Fruit fly (Drosophila melanogaster) whole organism, prepupa: Measurements from ENCODE around the gene CG6276.

ENCODE experiments used
- CG11902 ChIP-seq: fragments of 200-800 bp; sonication (Bioruptor generic); optimal IDR thresholded peaks from 3 replicates; lab custom pipeline; 2016; ENCODE audit warnings: missing biosample characterization, missing genetic modification characterization
- CG1621 ChIP-seq: fragments of 200-800 bp; sonication (Bioruptor generic); optimal IDR thresholded peaks from 3 replicates; lab custom pipeline; 2018; ENCODE audit warnings: missing biosample characterization, mild to moderate bottlenecking, missing genetic modification characterization
- CG3032 ChIP-seq: fragments of 200-800 bp; optimal IDR thresholded peaks from 2 replicates; lab custom pipeline; 2019; ENCODE audit warnings: missing biosample characterization, mild to moderate bottlenecking, missing genetic modification characterization, moderate library complexity
- CG31627 ChIP-seq: fragments of 200-800 bp; sonication (Bioruptor generic); optimal IDR thresholded peaks from 3 replicates; lab custom pipeline; 2016; ENCODE audit warnings: missing biosample characterization, missing genetic modification characterization
- CG34406 ChIP-seq: fragments of 200-800 bp; sonication (Bioruptor generic); optimal IDR thresholded peaks from 3 replicates; lab custom pipeline; 2016; ENCODE audit warnings: missing biosample characterization, missing genetic modification characterization
- CG6163 ChIP-seq: fragments of 200-800 bp; sonication (Bioruptor generic); IDR thresholded peaks from 3 replicates; pipeline ENCODE4 v1.3.6; 2022; ENCODE audit warnings: missing biosample characterization, missing genetic modification characterization
- CG6854 ChIP-seq: fragments of 200-800 bp; sonication (Bioruptor generic); optimal IDR thresholded peaks from 2 replicates; lab custom pipeline; 2017; ENCODE audit warnings: missing biosample characterization, mild to moderate bottlenecking, missing genetic modification characterization
- CG7368 ChIP-seq: fragments of 200-800 bp; sonication (Bioruptor generic); optimal IDR thresholded peaks from 3 replicates; lab custom pipeline; 2016; ENCODE audit warnings: missing biosample characterization, missing genetic modification characterization
- CG8632 ChIP-seq: fragments of 200-800 bp; sonication (Bioruptor generic); optimal IDR thresholded peaks from 3 replicates; lab custom pipeline; 2016; ENCODE audit warnings: missing biosample characterization, missing genetic modification characterization
- Eip78C ChIP-seq: fragments of 200-800 bp; sonication (Bioruptor generic); peaks from one replicate; lab custom pipeline; 2016; ENCODE audit warnings: missing biosample characterization, missing genetic modification characterization
- Eip93F ChIP-seq: fragments of 200-800 bp; sonication (Bioruptor generic); optimal IDR thresholded peaks from 2 replicates; lab custom pipeline; 2016; ENCODE audit warnings: missing biosample characterization, mild to moderate bottlenecking, missing genetic modification characterization
- Ets21C ChIP-seq: fragments of 200-800 bp; sonication (Bioruptor generic); optimal IDR thresholded peaks from 3 replicates; lab custom pipeline; 2016; ENCODE audit warnings: missing biosample characterization, missing genetic modification characterization
- Ets96B ChIP-seq: fragments of 200-800 bp; optimal IDR thresholded peaks from 2 replicates; lab custom pipeline; 2019; ENCODE audit warnings: missing biosample characterization, mild to moderate bottlenecking, missing genetic modification characterization, moderate library complexity
- Gug ChIP-seq: fragments of 200-800 bp; sonication (Bioruptor generic); IDR thresholded peaks from 2 replicates; pipeline ENCODE4 v1.3.6; 2022; ENCODE audit warnings: missing biosample characterization, missing genetic modification characterization
- Hr38 ChIP-seq: sonication (Bioruptor generic); optimal IDR thresholded peaks from 2 replicates; lab custom pipeline; 2016; ENCODE audit warnings: missing biosample characterization, missing genetic modification characterization
- OdsH ChIP-seq: fragments of 200-800 bp; sonication (Bioruptor generic); optimal IDR thresholded peaks from 3 replicates; lab custom pipeline; 2016; ENCODE audit warnings: missing biosample characterization, missing genetic modification characterization
- achi ChIP-seq: fragments of 200-800 bp; sonication (Bioruptor generic); optimal IDR thresholded peaks from 3 replicates; lab custom pipeline; 2016; ENCODE audit warnings: missing biosample characterization, missing genetic modification characterization
- cyc ChIP-seq: fragments of 200-800 bp; sonication (Bioruptor generic); optimal IDR thresholded peaks from 3 replicates; lab custom pipeline; 2016; ENCODE audit warnings: missing biosample characterization, missing genetic modification characterization
- dac ChIP-seq: fragments of 200-800 bp; sonication (Bioruptor generic); optimal IDR thresholded peaks from 2 replicates; lab custom pipeline; 2017; ENCODE audit warnings: missing biosample characterization, mild to moderate bottlenecking, missing genetic modification characterization
- dsx ChIP-seq: fragments of 200-800 bp; optimal IDR thresholded peaks from 3 replicates; lab custom pipeline; 2019; ENCODE audit warnings: missing biosample characterization, mild to moderate bottlenecking, missing genetic modification characterization, moderate library complexity; ENCODE audit not compliant: poor library complexity, severe bottlenecking
- esn ChIP-seq: fragments of 200-800 bp; sonication (Bioruptor generic); optimal IDR thresholded peaks from 2 replicates; lab custom pipeline; 2016; ENCODE audit warnings: missing biosample characterization, mild to moderate bottlenecking, missing genetic modification characterization, moderate library complexity
- pdm3 ChIP-seq: fragments of 200-800 bp; sonication (Bioruptor generic); optimal IDR thresholded peaks from 3 replicates; lab custom pipeline; 2016; ENCODE audit warnings: missing biosample characterization, missing genetic modification characterization
- spab ChIP-seq: fragments of 200-800 bp; sonication (Bioruptor generic); optimal IDR thresholded peaks from 2 replicates; lab custom pipeline; 2017; ENCODE audit warnings: missing biosample characterization, mild to moderate bottlenecking, missing genetic modification characterization, missing genetic modification reagents
- svp ChIP-seq: fragments of 200-800 bp; sonication (Bioruptor generic); peaks from one replicate; lab custom pipeline; 2016; ENCODE audit warnings: missing biosample characterization, missing genetic modification characterization

Gene CG6276

DNA sequence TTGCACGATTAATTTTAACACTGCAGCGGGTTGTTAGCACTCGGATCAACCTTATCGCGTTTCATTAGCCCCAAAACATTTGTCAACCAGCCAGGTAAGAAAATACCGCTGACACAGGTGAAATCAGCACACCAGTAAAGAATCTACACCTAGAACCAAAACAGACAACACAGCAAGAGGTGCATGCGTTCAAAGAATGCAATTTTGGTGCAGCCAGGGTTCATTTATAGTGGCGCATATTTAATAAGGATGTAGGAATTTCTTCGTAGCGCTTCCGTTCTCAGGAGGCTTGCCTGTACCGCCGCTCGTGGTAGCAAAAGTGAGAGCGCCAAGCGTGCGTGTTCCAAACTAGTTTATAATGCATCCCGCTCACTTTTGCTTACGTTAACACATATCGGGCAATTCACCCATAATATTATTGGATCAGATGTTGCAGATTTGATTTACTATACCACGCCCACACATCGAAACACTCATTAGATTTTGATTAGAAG, 22.6 kb upstream of the CG6276 start (continued):
- no peak for TF ChIP-seq esn
- peak; percentile 71 for TF ChIP-seq svp (GFP tag; lab: Kevin White, UChicago)
- no peak for TF ChIP-seq spab (GFP tag; lab: Kevin White, UChicago)
- TF ChIP-seq CG7368: no peak
- TF ChIP-seq dac: no peak
- no peak for TF ChIP-seq CG34406 (GFP tag; lab: Kevin White, UChicago)
- peak; percentile 36; the same call in 1 of the 2 replicates for TF ChIP-seq Gug

DNA sequence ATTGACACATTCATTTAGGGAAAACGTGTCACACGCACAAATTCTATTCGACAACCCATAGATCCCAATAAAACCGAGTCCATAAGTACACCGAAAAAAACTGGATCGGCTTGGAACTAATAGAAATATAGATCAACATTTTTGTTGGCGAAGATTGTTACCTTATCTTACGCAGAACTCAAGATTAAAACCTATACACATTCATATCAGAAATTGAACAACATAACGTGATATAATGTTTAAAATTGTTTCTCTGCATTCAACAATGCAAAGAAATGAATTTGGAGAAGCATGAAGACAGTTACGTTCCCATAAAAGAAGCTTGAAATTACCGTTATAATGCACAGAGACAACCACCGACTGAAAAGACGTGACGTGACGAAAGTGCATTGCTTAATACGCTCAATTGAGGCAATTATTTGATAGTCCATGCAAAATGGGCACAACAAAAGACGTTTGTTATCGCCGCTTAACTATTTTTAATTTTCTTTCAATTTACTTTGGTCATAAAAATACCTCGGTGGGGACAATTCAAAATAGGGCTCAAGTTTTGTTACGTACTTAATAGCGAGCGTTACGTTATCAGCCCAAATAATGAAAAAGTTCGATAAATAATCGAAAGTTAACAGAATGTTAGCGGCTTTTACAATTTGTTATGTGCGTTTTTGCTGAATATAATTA, 20.3 kb upstream of the CG6276 start, which contains the start of gene SerRS-m:
Gene SerRS-m (plus strand): TSS at position 616 of the 681 bp plus-strand sequence.
- TF ChIP-seq svp (GFP tag; lab: Kevin White, UChicago) (no peak), esn (peak; percentile 2)

DNA sequence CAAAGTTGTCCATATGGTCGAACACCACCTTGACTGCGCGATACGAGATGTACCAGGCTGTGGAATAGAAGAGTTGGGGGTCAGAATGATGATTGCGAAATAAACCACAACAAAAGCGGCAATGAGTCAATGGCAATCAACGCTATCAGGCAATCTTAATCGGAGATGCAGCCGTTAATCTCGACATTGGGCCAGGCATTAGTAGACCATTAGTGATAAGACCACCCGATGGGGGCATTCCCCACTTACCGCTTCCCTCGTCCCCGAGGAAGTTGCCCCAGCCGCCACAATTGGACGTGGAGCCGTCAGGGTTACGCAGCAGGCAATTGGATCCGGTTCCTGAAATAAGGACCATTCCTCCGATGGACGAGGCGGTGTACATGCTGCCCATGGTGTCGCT, 19.2 kb upstream of the CG6276 start:
- TF ChIP-seq Ets21C (GFP tag; lab: Kevin White, UChicago): no peak
- no peak for TF ChIP-seq CG7368
- no peak for TF ChIP-seq Ets96B
- TF ChIP-seq pdm3 (GFP tag; lab: Kevin White, UChicago): no peak

DNA sequence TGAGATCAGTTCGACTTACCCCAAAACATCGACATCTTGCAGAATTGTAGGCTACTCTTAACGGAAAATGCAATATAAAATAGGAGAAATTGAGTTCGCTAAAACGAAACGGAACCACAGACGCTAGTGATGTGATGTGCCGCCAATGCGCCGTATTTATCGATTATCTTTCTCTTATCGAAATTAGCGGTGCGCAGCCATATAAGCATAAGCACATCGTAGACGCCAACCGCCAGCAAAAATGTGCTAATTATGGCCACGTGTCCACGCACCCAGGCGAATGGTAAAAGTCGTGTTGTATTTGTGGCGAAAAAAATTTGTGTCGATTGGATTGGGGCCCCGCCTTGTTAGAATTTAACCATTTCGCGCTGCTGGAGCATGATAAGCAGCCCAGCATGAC, 13.1 kb upstream of the CG6276 start, which contains the start of the genes Fkbp39 and Cyfip:
Gene Fkbp39 (minus strand): TSS at position 140 of the 400 bp plus-strand sequence.
Gene Cyfip (plus strand): TSS at position 273 of the 400 bp plus-strand sequence.
- TF ChIP-seq CG6854 (GFP tag; lab: Kevin White, UChicago) (peak; percentile 21), CG6163 (GFP tag; lab: Robert Waterston, UW) (0 out of 3 replicates have a peak, but pooled peaks have one; percentile 18), Eip93F (GFP tag; lab: Kevin White, UChicago) (no peak), esn (peak; percentile 11), CG3032 (tag; lab: Kevin White, UChicago) (peak; percentile 27), CG1621 (tag; lab: Kevin White, UChicago) (peak; percentile 95), CG8632 (GFP tag; lab: Kevin White, UChicago) (no peak), CG31627 (GFP tag; lab: Kevin White, UChicago) (peak; percentile 13)

DNA sequence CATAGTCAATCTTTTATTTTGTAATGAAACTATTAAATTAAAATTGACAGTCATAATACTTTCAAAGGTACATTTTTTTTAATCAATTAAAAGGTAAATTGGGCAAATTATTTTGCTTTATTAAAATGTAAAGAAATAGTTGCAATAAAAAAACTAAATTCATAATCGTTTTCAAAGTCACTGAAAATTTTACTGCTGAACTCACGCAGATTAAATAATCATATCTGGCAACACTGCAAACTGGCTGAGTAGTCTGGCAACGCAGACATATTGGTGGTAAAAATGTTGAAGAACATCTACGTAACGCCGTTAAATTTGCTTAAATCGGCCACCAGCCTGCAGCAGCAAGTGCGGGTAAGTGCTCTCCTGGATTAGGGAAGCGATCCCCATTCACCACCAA, 10.6 kb upstream of the CG6276 start, which contains the start of gene mRpL9:
Gene mRpL9 (plus strand): TSS at position 267 of the 400 bp plus-strand sequence.
- TF ChIP-seq CG31627 (GFP tag; lab: Kevin White, UChicago) (peak; percentile 26), Hr38 (GFP tag; lab: Kevin White, UChicago) (no peak), CG3032 (tag; lab: Kevin White, UChicago) (peak; percentile 31), OdsH (no peak), esn (peak; percentile 40), cyc (GFP tag; lab: Kevin White, UChicago) (peak; percentile 33), Eip78C (GFP tag; lab: Kevin White, UChicago) (no peak), CG8632 (GFP tag; lab: Kevin White, UChicago) (no peak), achi (GFP tag; lab: Kevin White, UChicago) (no peak)

DNA sequence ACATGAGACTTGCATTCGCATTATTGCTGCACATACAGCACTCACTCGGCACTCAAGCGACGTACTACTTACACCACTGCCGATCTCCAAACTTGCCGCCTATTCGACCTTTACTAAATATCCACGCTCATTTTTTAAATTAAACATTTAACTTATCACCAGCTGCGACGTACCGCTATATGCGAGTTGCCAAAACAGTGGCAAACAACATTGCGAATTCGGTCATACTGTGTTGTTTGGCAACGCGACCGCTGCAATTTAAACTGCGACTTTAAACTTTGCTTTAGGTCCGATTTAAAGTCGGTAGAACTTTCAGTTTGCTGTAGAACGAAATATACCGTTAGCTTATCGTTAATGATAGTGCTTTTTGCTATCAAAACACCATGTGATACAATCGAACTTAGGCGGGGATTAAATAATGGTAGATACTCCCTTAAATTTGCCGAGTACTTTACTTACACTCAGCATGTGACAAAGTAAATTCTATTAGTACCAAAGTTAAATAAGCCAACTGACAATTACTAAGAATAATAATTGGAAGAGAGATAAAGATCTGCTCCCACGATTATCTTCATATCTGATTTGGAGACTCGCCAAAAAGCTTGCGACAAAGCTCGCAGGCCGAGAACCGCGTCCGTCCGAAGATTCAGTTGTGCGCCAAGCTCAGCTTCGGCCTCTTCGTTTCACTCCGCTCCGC, 8.4 kb upstream of the CG6276 start, which contains the start of the genes CG6236 and ea:
Gene CG6236 (minus strand): TSS at position 187 of the 697 bp plus-strand sequence.
Gene ea (plus strand): TSS at position 647 of the 697 bp plus-strand sequence.
- TF ChIP-seq Gug: no peak
- no peak for TF ChIP-seq pdm3 (GFP tag; lab: Kevin White, UChicago)

DNA sequence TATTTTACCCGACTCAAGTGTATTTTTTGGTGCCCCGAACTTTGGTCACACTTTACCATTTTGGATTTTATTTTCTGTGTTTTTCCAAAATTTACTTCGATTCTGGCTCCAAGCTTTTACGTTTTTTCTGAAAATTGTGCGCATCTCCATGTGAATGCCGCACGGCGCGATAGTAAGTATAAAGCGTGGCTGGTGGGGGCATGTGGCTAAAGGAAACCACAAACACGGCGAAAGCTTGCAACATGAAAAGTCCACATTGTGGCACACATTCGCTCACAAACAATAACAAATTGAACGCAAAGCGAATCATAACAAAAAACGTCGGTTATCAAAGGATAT, 847 bp upstream of the CG6276 start, which contains the start of gene ear:
Gene ear (plus strand): TSS at position 10 of the 339 bp plus-strand sequence.
- TF ChIP-seq dsx (GFP tag; lab: Kevin White, UChicago) (peak; percentile 3), CG11902 (GFP tag; lab: Kevin White, UChicago) (no peak)
- TF ChIP-seq, all 60 proteins: peak for 1
